Worm (Caenorhabditis elegans) whole organism, midembryonic: Measurements from ENCODE around the gene Y38F1A.4.

Source experiments
- T22C8.4 ChIP-seq: fragments of 200-800 bp; sonication (Bioruptor generic); IDR thresholded peaks from 2 replicates; pipeline ENCODE4 v1.3.6; 2022; ENCODE audit warnings: missing genetic modification characterization, missing compliant biosample characterization
- cog-1 ChIP-seq: sonication (generic microtip); optimal IDR thresholded peaks from 2 replicates; lab custom pipeline; 2016; ENCODE audit warnings: missing genetic modification characterization, missing compliant biosample characterization
- flt-1 ChIP-seq: fragments of 200-800 bp; sonication (Bioruptor generic); IDR thresholded peaks from 2 replicates; pipeline ENCODE4 v1.3.6; 2022; ENCODE audit warnings: missing genetic modification characterization, missing compliant biosample characterization
- med-1 ChIP-seq: sonication (generic microtip); optimal IDR thresholded peaks from 2 replicates; lab custom pipeline; 2017; ENCODE audit warnings: missing genetic modification characterization, mild to moderate bottlenecking, missing compliant biosample characterization, antibody characterized with exemption, missing genetic modification reagents; ENCODE audit not compliant: insufficient read depth
- ref-1 ChIP-seq: fragments of 200-800 bp; sonication (Bioruptor generic); conservative IDR thresholded peaks from 2 replicates; pipeline ENCODE4 v1.3.6; 2022; ENCODE audit warnings: missing genetic modification reagents, missing genetic modification characterization, missing compliant biosample characterization
- tab-1 ChIP-seq: fragments of 200-800 bp; sonication (Bioruptor generic); IDR thresholded peaks from 2 replicates; pipeline ENCODE4 v1.3.6; 2022; ENCODE audit warnings: missing genetic modification characterization, missing compliant biosample characterization
- ztf-23 ChIP-seq: fragments of 200-800 bp; sonication (Bioruptor generic); IDR thresholded peaks from 2 replicates; pipeline ENCODE4 v1.3.6; 2022; ENCODE audit warnings: missing genetic modification reagents, missing genetic modification characterization, missing compliant biosample characterization
- ztf-29 ChIP-seq: fragments of 200-800 bp; sonication (Bioruptor generic); IDR thresholded peaks from 2 replicates; pipeline ENCODE4 v1.3.6; 2022; ENCODE audit warnings: missing genetic modification reagents, missing genetic modification characterization, missing compliant biosample characterization

DNA sequence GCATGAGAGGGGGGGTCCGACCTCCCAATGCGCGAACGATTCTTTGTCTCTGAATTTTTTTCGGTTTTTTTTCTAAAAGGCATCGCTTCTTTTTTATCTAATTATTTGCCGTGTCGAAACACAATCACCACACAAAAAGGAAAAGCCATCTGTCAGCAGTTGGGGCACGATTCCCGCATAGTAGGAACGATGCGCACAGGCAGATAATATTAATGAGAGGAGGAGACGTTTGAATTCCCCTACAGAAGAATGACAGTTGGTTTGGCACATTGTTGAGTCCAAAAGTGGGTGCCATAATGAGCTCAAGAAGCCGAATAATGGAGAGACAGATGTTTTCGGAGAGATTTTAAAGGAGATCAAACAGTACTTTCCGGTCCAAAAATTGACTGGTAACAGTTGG, 15.2 kb upstream of the Y38F1A.4 start:
- TF ChIP-seq tab-1 = 0 out of 2 replicates have a peak, but pooled peaks have one; percentile 45
- no peak for TF ChIP-seq ztf-29
- no peak for TF ChIP-seq cog-1
- TF ChIP-seq med-1 = no peak
- TF ChIP-seq T22C8.4 (GFP tag; lab: Robert Waterston, UW) = no peak
- no peak for TF ChIP-seq ztf-23 (GFP tag; lab: Robert Waterston, UW)
- TF ChIP-seq flt-1 (GFP tag; lab: Robert Waterston, UW) = no peak
- no peak for TF ChIP-seq ref-1 (GFP tag; lab: Robert Waterston, UW)
